Fruit fly (Drosophila melanogaster) whole organism, pupa: ENCODE data around the gene Abl.

Experiments used
- CG13204 ChIP-seq: fragments of 200-800 bp; sonication (Bioruptor generic); optimal IDR thresholded peaks from 2 replicates; lab custom pipeline; 2018; ENCODE audit warnings: missing biosample characterization, mild to moderate bottlenecking, missing genetic modification characterization, moderate library complexity
- CG17806 ChIP-seq: fragments of 200-800 bp; sonication (Bioruptor generic); optimal IDR thresholded peaks from 2 replicates; lab custom pipeline; 2018; ENCODE audit warnings: missing biosample characterization, mild to moderate bottlenecking, missing genetic modification characterization, moderate library complexity
- CG4496 ChIP-seq: fragments of 200-800 bp; sonication (Bioruptor generic); IDR thresholded peaks from 3 replicates; pipeline ENCODE4 v1.3.6; 2022; ENCODE audit warnings: missing biosample characterization, missing genetic modification characterization
- CG8159 ChIP-seq: fragments of 200-800 bp; sonication (Bioruptor generic); optimal IDR thresholded peaks from 3 replicates; lab custom pipeline; 2018; ENCODE audit warnings: missing biosample characterization, mild to moderate bottlenecking, missing genetic modification characterization, moderate library complexity
- CG9948 ChIP-seq: fragments of 200-800 bp; sonication (Bioruptor generic); optimal IDR thresholded peaks from 2 replicates; lab custom pipeline; 2018; ENCODE audit warnings: missing biosample characterization, mild to moderate bottlenecking, missing genetic modification characterization, moderate library complexity
- EcR ChIP-seq: fragments of 200-800 bp; sonication (Bioruptor generic); optimal IDR thresholded peaks from 3 replicates; lab custom pipeline; 2019; ENCODE audit warnings: missing biosample characterization, missing genetic modification characterization, mild to moderate bottlenecking, moderate library complexity, missing genetic modification reagents
- Ets98B ChIP-seq: fragments of 200-800 bp; sonication (Bioruptor generic); IDR thresholded peaks from 2 replicates; pipeline ENCODE4 v1.3.6; 2022; ENCODE audit warnings: missing biosample characterization, missing genetic modification characterization
- Pif1A ChIP-seq: fragments of 200-800 bp; sonication (Bioruptor generic); optimal IDR thresholded peaks from 3 replicates; lab custom pipeline; 2016; ENCODE audit warnings: missing biosample characterization, missing genetic modification characterization
- Pif1B ChIP-seq: fragments of 200-800 bp; sonication (Bioruptor generic); optimal IDR thresholded peaks from 3 replicates; lab custom pipeline; 2016; ENCODE audit warnings: missing biosample characterization, missing genetic modification characterization

- TF ChIP-seq CG8159 (tag; lab: Kevin White, UChicago): no peak
- no peak for TF ChIP-seq EcR (GFP tag; lab: Kevin White, UChicago)
- TF ChIP-seq CG9948 (tag; lab: Kevin White, UChicago): no peak
- no peak for TF ChIP-seq CG4496 (GFP tag; lab: Robert Waterston, UW)
- TF ChIP-seq Ets98B (GFP tag; lab: Robert Waterston, UW): no peak
- no peak for TF ChIP-seq Pif1A (GFP tag; lab: Kevin White, UChicago)
- no peak for TF ChIP-seq Pif1B (GFP tag; lab: Kevin White, UChicago)
- TF ChIP-seq CG13204 (GFP tag; lab: Kevin White, UChicago): no peak
- TF ChIP-seq CG17806 (tag; lab: Kevin White, UChicago): no peak
Observed at dm6 chr3L:16566700-16567221, 80.9 kb downstream of the Abl start, which contains the start of gene UQCR-6.4L.
